Worm (Caenorhabditis elegans) whole organism, early embryonic: ENCODE data around the gene tps-2.

ENCODE experiments used
- B0310.2 ChIP-seq: sonication (generic microtip); optimal IDR thresholded peaks from 2 replicates; lab custom pipeline; 2016; ENCODE audit warnings: mild to moderate bottlenecking, missing genetic modification characterization, missing compliant biosample characterization
- F13C5.2 ChIP-seq: sonication (generic microtip); optimal IDR thresholded peaks from 2 replicates; lab custom pipeline; 2017; ENCODE audit warnings: mild to moderate bottlenecking, missing genetic modification characterization, inconsistent platforms, missing compliant biosample characterization
- aly-1 ChIP-seq: sonication (generic microtip); optimal IDR thresholded peaks from 2 replicates; lab custom pipeline; 2016; ENCODE audit warnings: missing genetic modification characterization, missing compliant biosample characterization
- ama-1 ChIP-seq: fragments of 150-350 bp; optimal IDR thresholded peaks from 2 replicates; lab custom pipeline; 2014
- ceh-13 ChIP-seq: fragments of 200-800 bp; sonication (Bioruptor generic); optimal IDR thresholded peaks from 2 replicates; lab custom pipeline; 2018; ENCODE audit warnings: mild to moderate bottlenecking, missing genetic modification characterization, missing compliant biosample characterization
- ceh-36 ChIP-seq: sonication (generic microtip); optimal IDR thresholded peaks from 2 replicates; lab custom pipeline; 2016; ENCODE audit warnings: missing genetic modification characterization, inconsistent platforms, missing compliant biosample characterization
- ets-7 ChIP-seq: sonication (generic microtip); optimal IDR thresholded peaks from 2 replicates; lab custom pipeline; 2016; ENCODE audit warnings: missing genotype, missing genetic modification characterization, missing compliant biosample characterization
- flt-1 ChIP-seq: fragments of 200-800 bp; sonication (Bioruptor generic); IDR thresholded peaks from 2 replicates; pipeline ENCODE4 v1.3.6; 2022; ENCODE audit warnings: missing genetic modification characterization, missing compliant biosample characterization
- hmbx-1 ChIP-seq: sonication (generic microtip); optimal IDR thresholded peaks from 2 replicates; lab custom pipeline; 2016; ENCODE audit warnings: mild to moderate bottlenecking, missing genetic modification characterization, missing compliant biosample characterization
- hmg-4 ChIP-seq: fragments of 200-800 bp; sonication (Bioruptor generic); optimal IDR thresholded peaks from 2 replicates; lab custom pipeline; 2018; ENCODE audit warnings: mild to moderate bottlenecking, missing genetic modification characterization, missing compliant biosample characterization
- hnd-1 ChIP-seq: sonication (generic microtip); optimal IDR thresholded peaks from 2 replicates; lab custom pipeline; 2016; ENCODE audit warnings: missing genetic modification characterization, missing compliant biosample characterization
- pes-1 ChIP-seq: fragments of 200-800 bp; sonication (Bioruptor generic); IDR thresholded peaks from 2 replicates; pipeline ENCODE4 v1.3.6; 2022; ENCODE audit warnings: missing genetic modification reagents, missing genetic modification characterization, missing compliant biosample characterization
- scrt-1 ChIP-seq: fragments of 200-800 bp; sonication (Bioruptor generic); IDR thresholded peaks from 2 replicates; pipeline ENCODE4 v1.3.6; 2022; ENCODE audit warnings: missing genetic modification characterization, missing compliant biosample characterization
- sea-1 ChIP-seq: fragments of 200-800 bp; sonication (Bioruptor generic); conservative IDR thresholded peaks from 2 replicates; pipeline ENCODE4 v1.3.6; 2022; ENCODE audit warnings: missing genetic modification characterization, missing compliant biosample characterization
- tbx-11 ChIP-seq: fragments of 200-800 bp; sonication (Bioruptor generic); IDR thresholded peaks from 2 replicates; pipeline ENCODE4 v1.3.6; 2022; ENCODE audit warnings: missing genetic modification characterization, missing compliant biosample characterization
- tbx-37 ChIP-seq: fragments of 200-800 bp; sonication (Bioruptor generic); conservative IDR thresholded peaks from 2 replicates; pipeline ENCODE4 v1.3.6; 2022; ENCODE audit warnings: missing genetic modification reagents, missing genetic modification characterization, missing compliant biosample characterization
- tra-4 ChIP-seq: sonication (generic microtip); optimal IDR thresholded peaks from 2 replicates; lab custom pipeline; 2017; ENCODE audit warnings: missing genetic modification characterization, missing compliant biosample characterization

tps-2 gene

ce11 chrII:14574790-14575189 is 25.9 kb upstream of the tps-2 start:
- no peak for TF ChIP-seq ets-7
- TF ChIP-seq pes-1, result no peak
- TF ChIP-seq ama-1 (lab: Kevin White, UChicago), result no peak
- no peak for TF ChIP-seq ceh-36 (tag; lab: Kevin White, UChicago)
- TF ChIP-seq sea-1, result no peak
- no peak for TF ChIP-seq scrt-1 (GFP tag; lab: Robert Waterston, UW)
- TF ChIP-seq flt-1 (GFP tag; lab: Robert Waterston, UW), result no peak
- no peak for TF ChIP-seq tbx-37 (GFP tag; lab: Robert Waterston, UW)
- TF ChIP-seq F13C5.2, result no peak
- TF ChIP-seq hnd-1 (tag; lab: Kevin White, UChicago), result no peak
- TF ChIP-seq ceh-13, result no peak
- TF ChIP-seq tbx-11 (GFP tag; lab: Robert Waterston, UW), result no peak
- TF ChIP-seq aly-1 (tag; lab: Kevin White, UChicago), result no peak
- TF ChIP-seq hmg-4 (GFP tag; lab: Kevin White, UChicago), result no peak
- no peak for TF ChIP-seq tra-4 (tag; lab: Kevin White, UChicago)

DNA sequence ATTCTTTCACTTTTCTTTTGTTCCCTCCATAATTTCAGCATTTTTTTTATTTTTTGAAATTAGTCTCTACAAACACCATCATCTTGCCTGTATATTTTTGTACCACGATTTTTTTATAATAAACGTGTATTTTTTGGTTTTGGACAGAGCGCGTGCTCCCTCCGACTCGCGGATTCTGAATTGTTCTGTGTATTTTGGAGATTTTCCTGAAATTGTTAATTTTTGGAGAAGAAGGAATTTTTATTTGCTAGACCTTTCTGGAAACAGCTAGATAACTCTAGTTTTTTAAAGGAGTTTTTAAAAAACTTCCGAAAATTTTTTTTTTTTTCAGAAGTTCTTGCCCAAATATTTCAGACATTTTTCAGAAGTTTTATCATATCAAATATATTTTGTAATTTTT is 24.3 kb upstream of the tps-2 start, which contains the start of gene C01G12.13:
C01G12.13 (plus strand) TSS at position 301 of the 400 bp plus-strand sequence.
- TF ChIP-seq F13C5.2 (no peak), scrt-1 (GFP tag; lab: Robert Waterston, UW) (no peak), B0310.2 (tag; lab: Kevin White, UChicago) (no peak), tbx-37 (GFP tag; lab: Robert Waterston, UW) (no peak), ama-1 (lab: Kevin White, UChicago) (no peak), ceh-13 (no peak), tbx-11 (GFP tag; lab: Robert Waterston, UW) (no peak), pes-1 (no peak), ceh-36 (tag; lab: Kevin White, UChicago) (no peak), tra-4 (tag; lab: Kevin White, UChicago) (no peak), aly-1 (tag; lab: Kevin White, UChicago) (no peak), hnd-1 (tag; lab: Kevin White, UChicago) (no peak), hmg-4 (GFP tag; lab: Kevin White, UChicago) (no peak), ets-7 (no peak), sea-1 (no peak), flt-1 (GFP tag; lab: Robert Waterston, UW) (no peak), hmbx-1 (tag; lab: Kevin White, UChicago) (no peak)

DNA sequence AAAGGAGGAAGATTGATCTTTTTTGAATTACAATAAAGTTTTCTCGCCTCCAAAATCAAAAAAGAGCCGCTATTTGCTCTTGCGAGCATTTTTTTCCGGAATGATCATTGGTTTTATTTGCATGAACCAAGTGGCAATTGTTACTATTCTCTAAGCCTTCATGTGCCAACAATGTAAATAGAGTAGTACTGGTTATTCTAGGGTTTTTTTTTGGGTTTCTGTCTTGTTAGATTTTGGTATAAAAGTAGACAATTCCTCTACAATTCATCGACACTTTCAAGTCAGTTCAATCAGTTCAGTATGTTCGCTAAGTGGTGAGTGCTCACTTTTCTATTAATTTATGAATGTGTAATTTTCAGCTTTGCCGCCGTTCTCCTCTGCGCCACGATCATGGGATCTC is 22.7 kb upstream of the tps-2 start, which contains the start of gene nspb-7:
nspb-7 (plus strand) TSS at position 301 of the 400 bp plus-strand sequence.
- TF ChIP-seq flt-1 (GFP tag; lab: Robert Waterston, UW) (no peak), hnd-1 (tag; lab: Kevin White, UChicago) (no peak), tbx-11 (GFP tag; lab: Robert Waterston, UW) (no peak), tra-4 (tag; lab: Kevin White, UChicago) (no peak), ceh-13 (no peak), hmbx-1 (tag; lab: Kevin White, UChicago) (no peak), hmg-4 (GFP tag; lab: Kevin White, UChicago) (no peak), ceh-36 (tag; lab: Kevin White, UChicago) (no peak), aly-1 (tag; lab: Kevin White, UChicago) (no peak), scrt-1 (GFP tag; lab: Robert Waterston, UW) (no peak), F13C5.2 (no peak), pes-1 (no peak), ets-7 (no peak), sea-1 (no peak), ama-1 (lab: Kevin White, UChicago) (no peak)

DNA sequence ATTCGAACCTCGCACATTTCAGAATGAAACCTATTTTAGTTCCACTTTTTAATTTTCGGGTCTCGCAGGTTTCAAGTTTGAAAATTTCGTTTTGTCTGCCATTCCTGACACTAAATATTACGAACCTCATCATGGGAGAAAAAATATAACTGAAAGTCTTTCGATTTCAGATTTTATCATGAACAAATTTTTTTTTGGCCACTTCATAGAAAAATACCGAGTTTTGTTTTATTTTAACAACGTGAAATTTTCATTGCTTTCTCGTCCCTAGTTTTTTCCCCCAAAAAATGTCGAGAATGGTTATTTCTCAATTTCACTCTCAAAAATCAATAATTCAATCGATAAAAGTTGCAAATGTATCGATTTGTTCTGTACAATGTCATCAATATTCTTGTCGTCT is 22.0 kb upstream of the tps-2 start, which contains the start of gene C01G12.9:
C01G12.9 (plus strand) TSS at position 301 of the 400 bp plus-strand sequence.
- no peak for TF ChIP-seq ama-1 (lab: Kevin White, UChicago)
- TF ChIP-seq hmg-4 (GFP tag; lab: Kevin White, UChicago), result no peak
- TF ChIP-seq tbx-11 (GFP tag; lab: Robert Waterston, UW), result no peak
- TF ChIP-seq tra-4 (tag; lab: Kevin White, UChicago), result no peak
- no peak for TF ChIP-seq aly-1 (tag; lab: Kevin White, UChicago)
- no peak for TF ChIP-seq hmbx-1 (tag; lab: Kevin White, UChicago)
- TF ChIP-seq tbx-37 (GFP tag; lab: Robert Waterston, UW), result no peak
- no peak for TF ChIP-seq flt-1 (GFP tag; lab: Robert Waterston, UW)
- TF ChIP-seq ceh-13, result no peak
- TF ChIP-seq hnd-1 (tag; lab: Kevin White, UChicago), result no peak
- no peak for TF ChIP-seq pes-1
- TF ChIP-seq sea-1, result no peak
- no peak for TF ChIP-seq ets-7
- TF ChIP-seq F13C5.2, result no peak
- no peak for TF ChIP-seq B0310.2 (tag; lab: Kevin White, UChicago)
- no peak for TF ChIP-seq ceh-36 (tag; lab: Kevin White, UChicago)
- TF ChIP-seq scrt-1 (GFP tag; lab: Robert Waterston, UW), result no peak

DNA sequence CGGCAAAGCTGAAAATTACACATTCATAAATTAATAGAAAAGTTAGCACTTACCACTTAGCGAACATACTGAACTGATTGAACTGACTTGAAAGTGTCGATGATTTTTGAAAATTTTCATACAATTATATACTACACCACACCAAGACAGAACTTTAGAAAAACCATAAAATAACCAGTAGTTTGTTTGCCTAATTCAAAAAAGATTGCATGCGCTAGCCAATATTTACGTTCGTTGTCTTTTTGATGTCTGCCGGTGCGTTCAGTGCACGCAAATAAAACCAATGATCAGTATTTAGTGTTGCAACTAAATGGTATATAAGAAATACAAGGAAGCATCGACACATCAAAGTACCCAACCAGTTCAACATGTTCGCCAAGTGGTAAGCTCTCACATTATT is 20.2 kb upstream of the tps-2 start, which contains the start of the genes nspb-8 and nspb-9:
nspb-8 (minus strand) TSS at position 101 of the 400 bp plus-strand sequence.
nspb-9 (plus strand) TSS at position 311 of the 400 bp plus-strand sequence.
- TF ChIP-seq F13C5.2 (no peak), ceh-13 (no peak), B0310.2 (tag; lab: Kevin White, UChicago) (no peak), tra-4 (tag; lab: Kevin White, UChicago) (no peak), hmg-4 (GFP tag; lab: Kevin White, UChicago) (no peak), pes-1 (no peak), ama-1 (lab: Kevin White, UChicago) (no peak), tbx-37 (GFP tag; lab: Robert Waterston, UW) (no peak), flt-1 (GFP tag; lab: Robert Waterston, UW) (no peak), ceh-36 (tag; lab: Kevin White, UChicago) (no peak), aly-1 (tag; lab: Kevin White, UChicago) (no peak), sea-1 (no peak), hmbx-1 (tag; lab: Kevin White, UChicago) (no peak), hnd-1 (tag; lab: Kevin White, UChicago) (no peak), tbx-11 (GFP tag; lab: Robert Waterston, UW) (no peak)

DNA sequence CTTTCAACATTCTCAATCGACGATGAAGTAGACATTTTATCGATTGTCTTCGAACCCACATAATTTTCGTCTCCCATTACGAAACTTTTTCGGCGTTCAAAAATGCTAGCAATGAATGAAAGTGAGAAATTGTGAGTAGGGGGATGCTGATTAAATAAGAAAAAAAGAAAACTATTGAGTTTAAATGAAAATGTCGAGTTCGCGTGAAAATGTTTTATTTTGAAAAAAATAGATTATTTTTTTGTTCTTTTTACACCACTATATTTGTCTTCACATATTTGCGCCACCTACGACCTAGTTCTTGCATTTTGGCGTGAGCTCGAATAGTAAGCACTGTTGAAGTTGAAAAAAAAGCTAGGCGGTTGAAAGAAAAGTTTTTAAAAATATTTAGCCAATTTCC is 18.5 kb upstream of the tps-2 start, which contains the start of gene C01G12.3:
C01G12.3 (minus strand) TSS at position 101 of the 400 bp plus-strand sequence.
- TF ChIP-seq hmbx-1 (tag; lab: Kevin White, UChicago) (no peak), sea-1 (no peak), tbx-37 (GFP tag; lab: Robert Waterston, UW) (no peak), tbx-11 (GFP tag; lab: Robert Waterston, UW) (no peak), ets-7 (no peak), ceh-36 (tag; lab: Kevin White, UChicago) (no peak)
